Worm (Caenorhabditis elegans): ENCODE measurements around the gene AH6.3.

AH6.3 gene

DNA sequence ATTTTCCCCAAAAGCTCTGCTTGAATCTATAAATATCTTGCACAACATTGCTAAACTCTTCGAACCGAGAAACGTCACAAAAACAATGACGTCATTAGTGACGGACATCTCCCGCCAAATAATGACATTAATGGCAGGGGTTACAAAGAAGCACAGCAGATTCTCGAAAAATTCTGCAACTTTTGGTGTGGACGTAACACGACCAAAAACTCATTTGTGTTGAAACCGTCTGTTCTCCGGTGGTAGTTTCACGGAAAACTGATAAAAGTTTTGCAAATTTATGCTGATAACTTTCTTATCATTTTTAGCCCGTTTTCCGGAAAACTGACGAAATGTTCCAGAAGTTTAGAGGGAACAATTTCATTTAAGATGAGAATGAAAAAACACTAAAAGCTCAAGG, 20.3 kb upstream of the AH6.3 start:
- TF ChIP-seq nhr-28 (tag; optimal IDR thresholded peaks at IDR 0.05) (no peak), ces-1 (GFP tag; optimal IDR thresholded peaks at IDR 0.05) (peak; percentile 24)

- no peak for TF ChIP-seq unc-39 (tag; optimal IDR thresholded peaks at IDR 0.05)
- TF ChIP-seq bed-3 (GFP tag; optimal IDR thresholded peaks at IDR 0.05), result no peak
- no peak for TF ChIP-seq flh-1 (GFP tag; optimal IDR thresholded peaks at IDR 0.05)
- no peak for TF ChIP-seq nhr-12 (tag; optimal IDR thresholded peaks at IDR 0.05)
- no peak for TF ChIP-seq elt-1 (tag; optimal IDR thresholded peaks at IDR 0.05; ENCODE audit: borderline replicate concordance, insufficient read depth)
- TF ChIP-seq sem-2 (GFP tag; optimal IDR thresholded peaks at IDR 0.05), result no peak
- no peak for TF ChIP-seq ceh-83 (GFP tag; optimal IDR thresholded peaks at IDR 0.05)
- no peak for TF ChIP-seq mab-5 (tag; optimal IDR thresholded peaks at IDR 0.05)
- no peak for TF ChIP-seq lin-13 (tag; optimal IDR thresholded peaks at IDR 0.05)
- TF ChIP-seq ceh-43 (GFP tag; optimal IDR thresholded peaks at IDR 0.05), result no peak
- no peak for TF ChIP-seq ceh-39 (tag; optimal IDR thresholded peaks at IDR 0.05)
- no peak for TF ChIP-seq unc-62 (GFP tag; optimal IDR thresholded peaks at IDR 0.05)
- TF ChIP-seq nhr-28 (tag; optimal IDR thresholded peaks at IDR 0.05), result no peak
- no peak for TF ChIP-seq snpc-4 (tag; optimal IDR thresholded peaks at IDR 0.05)
- no peak for TF ChIP-seq cnd-1 (tag; optimal IDR thresholded peaks at IDR 0.05)
- TF ChIP-seq nhr-237 (tag; optimal IDR thresholded peaks at IDR 0.05), result no peak
- TF ChIP-seq nhr-2 (tag; optimal IDR thresholded peaks at IDR 0.05), result no peak
- TF ChIP-seq hlh-1 (tag; optimal IDR thresholded peaks at IDR 0.05), result no peak
- TF ChIP-seq ham-2 (GFP tag; optimal IDR thresholded peaks at IDR 0.05), result no peak
- TF ChIP-seq zip-8 (tag; optimal IDR thresholded peaks at IDR 0.05), result no peak
These were observed 17.9 kb upstream of the AH6.3 start for ce11 chrII:9500926-9501325.

DNA sequence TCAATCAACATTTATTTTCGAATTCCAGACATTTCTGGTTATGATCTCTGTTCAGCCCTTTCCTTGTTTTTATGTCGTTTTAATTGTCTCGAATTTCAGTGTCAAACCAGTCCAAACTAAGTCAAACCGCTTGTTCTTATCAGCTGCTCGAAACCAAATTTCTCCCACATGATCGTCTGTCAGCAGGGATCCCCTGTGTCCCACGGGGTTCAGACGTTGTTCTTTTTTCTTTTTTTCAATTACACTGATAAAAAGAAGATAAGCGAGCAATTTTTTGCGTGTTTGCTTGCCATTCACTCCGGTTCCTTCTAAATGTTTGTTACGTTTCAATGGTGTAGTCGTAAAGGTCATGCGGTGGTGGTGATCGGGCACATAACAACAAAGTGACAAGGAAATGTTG, 16.9 kb upstream of the AH6.3 start:
- no peak for TF ChIP-seq nhr-237 (tag; optimal IDR thresholded peaks at IDR 0.05)
- TF ChIP-seq ceh-39 (tag; optimal IDR thresholded peaks at IDR 0.05), result no peak
- no peak for TF ChIP-seq mep-1 (tag; optimal IDR thresholded peaks at IDR 0.05)
- no peak for TF ChIP-seq unc-120 (tag; optimal IDR thresholded peaks at IDR 0.05; ENCODE audit: poor library complexity, severe bottlenecking)
- TF ChIP-seq ham-2 (GFP tag; optimal IDR thresholded peaks at IDR 0.05), result no peak
- no peak for TF ChIP-seq ceh-83 (GFP tag; optimal IDR thresholded peaks at IDR 0.05)

- TF ChIP-seq ceh-39 (tag; optimal IDR thresholded peaks at IDR 0.05) (no peak), lin-13 (tag; optimal IDR thresholded peaks at IDR 0.05) (no peak), bed-3 (GFP tag; optimal IDR thresholded peaks at IDR 0.05) (no peak), mep-1 (tag; optimal IDR thresholded peaks at IDR 0.05) (no peak), ztf-11 (tag; optimal IDR thresholded peaks at IDR 0.05) (no peak), nhr-2 (tag; optimal IDR thresholded peaks at IDR 0.05) (no peak)
These were observed 11.7 kb upstream of the AH6.3 start, which contains the start of gene gcy-3 for ce11 chrII:9507181-9507580. gcy-3 (minus strand) TSS chrII:9507281.

DNA sequence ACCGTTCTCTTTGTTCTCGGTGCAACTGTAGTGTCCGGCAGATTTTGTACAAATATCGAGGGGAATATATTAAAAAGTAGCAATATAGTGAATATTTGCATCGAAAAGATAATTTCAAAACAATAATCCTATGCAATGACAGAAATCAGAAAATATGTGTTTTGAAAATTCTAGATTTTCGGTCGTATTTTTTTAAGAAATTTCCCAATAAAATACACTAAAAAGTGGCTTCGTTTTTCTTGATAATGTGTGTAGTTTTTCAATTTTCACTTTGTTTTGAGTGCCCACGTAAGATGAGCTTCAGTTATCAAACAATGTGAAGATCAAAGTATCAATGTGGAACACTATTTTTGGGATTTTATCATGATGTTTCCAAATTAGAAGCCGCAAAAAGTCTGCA, 2.0 kb upstream of the AH6.3 start, which contains the start of gene gcy-1:
TSS of gene gcy-1 (minus strand) at position 101 of the 400 bp plus-strand sequence.
- no peak for TF ChIP-seq elt-1 (tag; optimal IDR thresholded peaks at IDR 0.05; ENCODE audit: borderline replicate concordance, insufficient read depth)

DNA sequence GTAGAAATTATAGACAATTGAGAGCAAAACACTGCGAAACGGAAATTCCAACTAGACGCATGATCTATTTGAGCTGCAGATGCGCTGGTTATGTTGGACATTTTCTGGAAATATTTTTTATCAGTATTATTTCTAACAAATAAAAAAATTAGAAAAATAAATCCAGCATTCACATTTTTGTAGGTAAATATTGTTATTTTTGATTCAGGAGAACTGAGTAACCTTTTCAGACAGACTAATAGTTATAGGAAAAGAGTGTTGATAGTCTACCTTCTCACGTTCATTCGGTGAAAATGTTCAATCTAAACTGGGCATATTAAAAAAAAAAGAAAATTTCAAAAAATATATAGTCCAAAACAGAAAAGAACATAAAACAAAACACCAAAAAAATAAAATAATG, 2.7 kb downstream of the AH6.3 start, which contains the start of gene sra-1:
TSS of gene sra-1 (minus strand) at position 101 of the 400 bp plus-strand sequence.
- no peak for TF ChIP-seq unc-62 (GFP tag; optimal IDR thresholded peaks at IDR 0.05)
- no peak for TF ChIP-seq ces-1 (GFP tag; optimal IDR thresholded peaks at IDR 0.05)
- no peak for TF ChIP-seq blmp-1 (tag; optimal IDR thresholded peaks at IDR 0.05)
- no peak for TF ChIP-seq nhr-76 (tag; optimal IDR thresholded peaks at IDR 0.05)
- no peak for TF ChIP-seq ceh-39 (tag; optimal IDR thresholded peaks at IDR 0.05)

DNA sequence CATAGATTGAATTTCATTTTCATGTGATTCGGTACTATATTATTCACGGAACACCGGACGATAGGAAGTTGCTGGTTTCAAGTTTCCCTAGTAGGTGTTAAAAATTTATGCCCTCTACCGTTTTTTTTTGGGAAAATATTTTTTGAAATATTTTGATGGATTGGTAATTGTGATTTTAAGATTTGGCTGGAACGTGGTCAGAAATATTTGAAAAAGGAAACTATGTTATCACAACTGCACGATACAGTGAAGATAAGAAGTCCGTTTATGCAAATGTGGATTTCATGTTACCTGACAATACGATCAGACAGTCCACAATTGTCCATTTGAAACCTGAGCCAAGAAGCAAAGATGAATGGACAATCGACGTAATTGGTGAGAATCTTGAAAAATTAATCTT, 4.1 kb downstream of the AH6.3 start, which contains the start of gene AH6.17:
TSS of gene AH6.17 (plus strand) at position 185 of the 400 bp plus-strand sequence.
- TF ChIP-seq nhr-237 (tag; optimal IDR thresholded peaks at IDR 0.05) (no peak), nhr-28 (tag; optimal IDR thresholded peaks at IDR 0.05) (no peak), lin-13 (tag; optimal IDR thresholded peaks at IDR 0.05) (no peak), ham-2 (GFP tag; optimal IDR thresholded peaks at IDR 0.05) (no peak), unc-62 (GFP tag; optimal IDR thresholded peaks at IDR 0.05) (no peak), lin-32 (GFP tag; optimal IDR thresholded peaks at IDR 0.05) (no peak), tbx-8 (GFP tag; optimal IDR thresholded peaks at IDR 0.05) (no peak), blmp-1 (tag; optimal IDR thresholded peaks at IDR 0.05) (no peak), pha-4 (tag; optimal IDR thresholded peaks at IDR 0.05) (no peak), ces-1 (GFP tag; optimal IDR thresholded peaks at IDR 0.05) (no peak), flh-1 (GFP tag; optimal IDR thresholded peaks at IDR 0.05) (no peak), elt-3 (tag; optimal IDR thresholded peaks at IDR 0.05) (no peak), ceh-83 (GFP tag; optimal IDR thresholded peaks at IDR 0.05) (no peak), drap-1 (GFP tag; optimal IDR thresholded peaks at IDR 0.05) (no peak), mep-1 (tag; optimal IDR thresholded peaks at IDR 0.05) (no peak), ztf-11 (tag; optimal IDR thresholded peaks at IDR 0.05) (no peak), nhr-2 (tag; optimal IDR thresholded peaks at IDR 0.05) (no peak), hlh-1 (tag; optimal IDR thresholded peaks at IDR 0.05) (no peak), ceh-39 (tag; optimal IDR thresholded peaks at IDR 0.05) (no peak), cnd-1 (tag; optimal IDR thresholded peaks at IDR 0.05) (no peak)
